Worm (Caenorhabditis elegans) whole organism, late embryonic: ENCODE results near the gene srx-80.

Source experiments
- ceh-2 ChIP-seq: sonication (generic microtip); optimal IDR thresholded peaks from 2 replicates; lab custom pipeline; 2016; ENCODE audit warnings: missing genotype, missing genetic modification characterization, missing compliant biosample characterization
- dmd-4 ChIP-seq: sonication (generic microtip); optimal IDR thresholded peaks from 2 replicates; lab custom pipeline; 2016; ENCODE audit warnings: borderline replicate concordance, missing genetic modification characterization, missing compliant biosample characterization
- elt-2 ChIP-seq: sonication (generic microtip); optimal IDR thresholded peaks from 2 replicates; lab custom pipeline; 2016; ENCODE audit warnings: missing genetic modification reagents, missing genetic modification characterization, missing compliant biosample characterization
- fkh-10 ChIP-seq: fragments of 150-350 bp; optimal IDR thresholded peaks from 2 replicates; lab custom pipeline; 2014; ENCODE audit warnings: missing biosample characterization, missing genetic modification reagents, missing genetic modification characterization
- lin-11 ChIP-seq: fragments of 200-800 bp; sonication (Bioruptor generic); optimal IDR thresholded peaks from 2 replicates; lab custom pipeline; 2018; ENCODE audit warnings: mild to moderate bottlenecking, missing genetic modification characterization, missing compliant biosample characterization
- pha-4 ChIP-seq: fragments of 150-350 bp; optimal IDR thresholded peaks from 2 replicates; lab custom pipeline; 2018; ENCODE audit warnings: missing biosample characterization, missing genetic modification reagents, missing genetic modification characterization
- syd-9 ChIP-seq: sonication (generic microtip); optimal IDR thresholded peaks from 2 replicates; lab custom pipeline; 2016; ENCODE audit warnings: mild to moderate bottlenecking, missing genetic modification characterization, moderate library complexity, missing compliant biosample characterization
- unc-55 ChIP-seq: sonication (generic microtip); optimal IDR thresholded peaks from 2 replicates; lab custom pipeline; 2017; ENCODE audit warnings: missing biosample characterization, missing genetic modification reagents, missing genetic modification characterization

ce11 chrV:11604484-11604883 lies 11.0 kb downstream of the srx-80 start, which contains the start of gene dhs-20:
- TF ChIP-seq dmd-4 (tag; lab: Kevin White, UChicago) (no peak), lin-11 (tag; lab: Kevin White, UChicago) (no peak), ceh-2 (tag; lab: Kevin White, UChicago) (no peak), elt-2 (tag; lab: Kevin White, UChicago) (no peak), fkh-10 (GFP tag; lab: Kevin White, UChicago) (no peak), syd-9 (no peak), unc-55 (GFP tag; lab: Kevin White, UChicago) (no peak), pha-4 (tag; lab: Kevin White, UChicago) (no peak)
